Worm (Caenorhabditis elegans): Measurements from ENCODE around the gene Y45G5AM.9.
A peak's percentile ranks its signal among the peaks of the same experiment; 100 is the strongest.
"Not testable (repeated sequence)": the region's sequence is repeated elsewhere in the genome, so short reads cannot be mapped to it uniquely, and the experiment has no call there.

Gene Y45G5AM.9

ce11 chrV:4218268-4218667 is 23.8 kb upstream of the Y45G5AM.9 start:
- TF ChIP-seq elt-1 (tag; optimal IDR thresholded peaks at IDR 0.05) (peak; percentile 46), jun-1 (tag; optimal IDR thresholded peaks at IDR 0.05) (no peak), nfya-1 (tag; optimal IDR thresholded peaks at IDR 0.05; ENCODE audit: insufficient read depth) (peak; percentile 10), mdl-1 (tag; optimal IDR thresholded peaks at IDR 0.05) (no peak), mml-1 (tag; optimal IDR thresholded peaks at IDR 0.05) (no peak), nhr-43 (tag; optimal IDR thresholded peaks at IDR 0.05; ENCODE audit: poor library complexity, severe bottlenecking) (no peak), lin-39 (tag; optimal IDR thresholded peaks at IDR 0.05) (peak; percentile 24), snpc-4 (tag; optimal IDR thresholded peaks at IDR 0.05) (no peak)

DNA sequence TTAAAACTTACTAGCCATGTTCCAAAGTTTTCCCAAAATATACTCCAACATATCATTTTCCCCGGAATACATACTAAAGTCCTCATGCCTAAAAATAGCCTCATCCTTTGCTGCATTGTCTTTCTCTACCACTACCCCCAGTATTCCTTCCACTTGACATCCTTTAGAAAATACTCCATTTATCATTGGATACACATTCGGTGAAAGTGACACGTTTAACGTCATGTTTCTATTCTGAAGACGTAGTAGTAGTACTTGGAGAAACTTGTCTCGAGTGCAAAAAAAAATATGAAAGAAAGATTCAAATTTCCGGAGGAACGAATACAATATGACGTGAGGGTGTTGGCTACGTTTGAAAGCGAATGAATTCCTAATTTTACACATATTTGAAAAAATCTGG is 22.5 kb upstream of the Y45G5AM.9 start:
- TF ChIP-seq unc-62 (GFP tag; optimal IDR thresholded peaks at IDR 0.05) (no peak), elt-3 (tag; optimal IDR thresholded peaks at IDR 0.05) (no peak), snpc-4 (tag; optimal IDR thresholded peaks at IDR 0.05) (no peak), nhr-25 (tag; optimal IDR thresholded peaks at IDR 0.05) (no peak), ceh-82 (tag; optimal IDR thresholded peaks at IDR 0.05) (no peak), nhr-237 (tag; optimal IDR thresholded peaks at IDR 0.05) (no peak), nhr-11 (tag; optimal IDR thresholded peaks at IDR 0.05) (no peak), nhr-23 (tag; optimal IDR thresholded peaks at IDR 0.05) (no peak), aly-2 (tag; optimal IDR thresholded peaks at IDR 0.05) (no peak), eor-1 (tag; optimal IDR thresholded peaks at IDR 0.05) (no peak), fkh-2 (tag; optimal IDR thresholded peaks at IDR 0.05) (no peak), lin-39 (tag; optimal IDR thresholded peaks at IDR 0.05) (no peak), nhr-67 (tag; optimal IDR thresholded peaks at IDR 0.05) (no peak), jun-1 (tag; optimal IDR thresholded peaks at IDR 0.05) (no peak)

DNA sequence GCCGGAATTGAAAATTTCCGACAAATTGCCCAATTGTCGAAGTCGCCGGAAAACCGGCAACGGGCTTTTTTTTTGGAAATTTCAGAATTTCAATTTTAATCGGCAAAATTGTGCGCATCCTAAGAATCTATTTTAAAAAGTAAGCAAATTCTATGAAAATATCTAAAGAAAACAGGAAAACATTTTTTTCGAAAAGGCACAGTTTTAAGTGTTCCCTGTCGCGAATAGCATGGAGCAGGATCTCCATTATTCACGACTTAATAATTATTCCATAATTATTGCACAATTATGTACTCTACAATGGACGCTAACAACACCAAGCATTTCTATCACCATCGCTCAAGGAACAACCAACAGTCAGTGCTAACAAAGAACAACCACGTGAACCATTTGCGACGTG is 21.4 kb upstream of the Y45G5AM.9 start, which contains the start of gene H43I07.4:
Gene H43I07.4, plus strand, starts transcription at position 301 of the 400 bp plus-strand sequence.
- not testable (repeated sequence) for TF ChIP-seq nhr-237 (tag; optimal IDR thresholded peaks at IDR 0.05); sea-2 (GFP tag; optimal IDR thresholded peaks at IDR 0.05); elt-3 (tag; optimal IDR thresholded peaks at IDR 0.05)

DNA sequence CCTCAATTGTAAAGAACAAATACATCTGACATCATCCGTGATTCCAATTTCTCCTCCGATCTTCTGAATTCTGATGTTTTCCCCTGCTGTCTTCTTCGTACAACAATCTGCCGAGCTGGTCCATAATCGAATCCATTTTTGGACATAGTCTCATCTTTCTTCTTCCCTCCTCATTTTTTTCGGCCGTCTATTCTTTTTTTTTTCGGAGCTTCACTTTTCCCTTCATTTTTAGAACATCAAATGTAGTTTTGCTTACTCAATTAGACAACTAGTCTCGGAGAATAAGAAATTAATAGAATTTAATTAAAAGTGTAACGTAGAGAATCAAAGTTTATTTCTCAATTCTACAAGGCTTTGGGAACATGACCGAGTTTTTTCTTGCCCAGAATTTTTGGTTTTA is 17.1 kb upstream of the Y45G5AM.9 start:
- peak; percentile 75 for TF ChIP-seq fkh-10 (GFP tag; optimal IDR thresholded peaks at IDR 0.05)
- no peak for TF ChIP-seq lin-39 (tag; optimal IDR thresholded peaks at IDR 0.05)

ce11 chrV:4204421-4204820 is 10.0 kb upstream of the Y45G5AM.9 start, which contains the start of gene H43I07.1:
H43I07.1 (plus strand) TSS chrV:4204721.
- TF ChIP-seq nhr-76 (tag; optimal IDR thresholded peaks at IDR 0.05) = no peak

DNA sequence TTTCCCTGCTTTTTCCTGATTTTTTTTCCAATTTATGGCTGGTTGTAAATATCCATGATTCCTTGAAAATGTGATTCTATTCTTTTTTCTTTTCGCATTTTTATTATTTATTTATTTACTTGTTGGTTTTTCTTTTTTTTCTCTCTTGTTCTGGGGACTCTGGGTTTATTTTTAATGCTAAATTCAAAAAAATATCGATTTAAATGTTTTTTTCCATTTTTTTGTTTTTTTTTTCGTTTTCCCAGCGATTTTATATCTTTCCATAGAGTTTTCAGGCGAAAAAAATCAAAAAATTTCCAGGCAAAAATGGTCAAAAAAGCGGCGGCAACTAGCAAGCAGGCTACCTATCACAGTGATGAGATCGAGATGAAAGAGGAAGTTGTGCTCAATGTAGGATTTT is 4.7 kb upstream of the Y45G5AM.9 start, which contains the start of gene rpac-40:
Gene rpac-40, plus strand, starts transcription at position 301 of the 400 bp plus-strand sequence.
- TF ChIP-seq zag-1 (tag; optimal IDR thresholded peaks at IDR 0.05) (no peak), elt-2 (tag; optimal IDR thresholded peaks at IDR 0.05) (no peak), R02D3.7 (tag; optimal IDR thresholded peaks at IDR 0.05) (no peak), lin-15B (tag; optimal IDR thresholded peaks at IDR 0.05) (no peak), ZK546.5 (tag; optimal IDR thresholded peaks at IDR 0.05) (no peak), jun-1 (tag; optimal IDR thresholded peaks at IDR 0.05) (no peak), nhr-28 (tag; optimal IDR thresholded peaks at IDR 0.05) (no peak)

DNA sequence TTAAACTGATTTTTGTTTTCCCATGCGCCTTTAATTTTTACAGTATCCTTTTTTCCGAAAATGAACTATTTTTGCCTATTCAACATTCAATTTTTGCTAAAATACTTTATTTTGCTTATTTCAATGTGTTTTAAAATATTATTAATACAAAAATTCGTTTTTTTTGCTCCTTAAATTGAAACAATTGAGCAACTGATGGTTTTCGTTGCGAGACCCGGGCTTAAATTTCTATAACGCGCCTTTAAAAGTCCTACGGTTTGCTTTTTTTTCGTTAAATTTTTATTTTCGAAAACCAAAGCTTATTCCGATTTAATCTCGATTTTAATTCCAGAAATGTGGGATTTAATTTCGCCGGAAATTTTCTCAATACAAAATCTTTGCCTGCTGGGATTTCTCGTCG is 846 bp upstream of the Y45G5AM.9 start, which contains the start of gene algn-5:
Gene algn-5, plus strand, starts transcription at position 295 of the 400 bp plus-strand sequence.
- TF ChIP-seq ceh-28 (tag; optimal IDR thresholded peaks at IDR 0.05) = no peak
